Worm (Caenorhabditis elegans) whole organism, L2 larva: ENCODE measurements around the gene Y48B6A.10.

Experiments
- C34F6.9 ChIP-seq: fragments of 150-350 bp; optimal IDR thresholded peaks from 2 replicates; lab custom pipeline; 2014; ENCODE audit warnings: missing biosample characterization, missing genetic modification characterization
- R02D3.7 ChIP-seq: fragments of 150-350 bp; optimal IDR thresholded peaks from 2 replicates; lab custom pipeline; 2014; ENCODE audit warnings: missing biosample characterization, missing genetic modification characterization
- Y55F3AM.14 ChIP-seq: fragments of 200-800 bp; sonication (Bioruptor generic); optimal IDR thresholded peaks from 2 replicates; lab custom pipeline; 2018; ENCODE audit warnings: mild to moderate bottlenecking, missing genetic modification characterization, missing compliant biosample characterization
- ZK546.5 ChIP-seq: sonication (generic microtip); optimal IDR thresholded peaks from 2 replicates; lab custom pipeline; 2017; ENCODE audit warnings: missing biosample characterization, missing genetic modification characterization
- aly-2 ChIP-seq: fragments of 150-350 bp; optimal IDR thresholded peaks from 2 replicates; lab custom pipeline; 2014; ENCODE audit warnings: missing biosample characterization, missing genetic modification characterization
- ama-1 ChIP-seq: fragments of 150-350 bp; optimal IDR thresholded peaks from 2 replicates; lab custom pipeline; 2018; ENCODE audit warnings: inconsistent platforms
- blmp-1 ChIP-seq: sonication (generic microtip); optimal IDR thresholded peaks from 2 replicates; lab custom pipeline; 2017; ENCODE audit warnings: missing genetic modification characterization, mild to moderate bottlenecking, missing compliant biosample characterization, antibody characterized with exemption, moderate library complexity; ENCODE audit not compliant: insufficient read depth
- ceh-16 ChIP-seq: fragments of 150-350 bp; optimal IDR thresholded peaks from 2 replicates; lab custom pipeline; 2014; ENCODE audit warnings: missing biosample characterization, missing genetic modification characterization
- dmd-4 ChIP-seq: sonication (generic microtip); optimal IDR thresholded peaks from 2 replicates; lab custom pipeline; 2017; ENCODE audit warnings: missing biosample characterization, missing genetic modification characterization
- egl-27 ChIP-seq: sonication (generic microtip); optimal IDR thresholded peaks from 3 replicates; lab custom pipeline; 2017; ENCODE audit warnings: missing biosample characterization, missing genetic modification reagents, missing genetic modification characterization
- elt-1 ChIP-seq: fragments of 150-350 bp; optimal IDR thresholded peaks from 2 replicates; lab custom pipeline; 2014; ENCODE audit warnings: missing biosample characterization, missing genetic modification characterization
- elt-3 ChIP-seq: sonication (generic microtip); optimal IDR thresholded peaks from 2 replicates; lab custom pipeline; 2017; ENCODE audit warnings: missing biosample characterization, missing genetic modification characterization
- fos-1 ChIP-seq: fragments of 150-350 bp; optimal IDR thresholded peaks from 2 replicates; lab custom pipeline; 2014; ENCODE audit warnings: missing biosample characterization, missing genetic modification characterization
- gmeb-1 ChIP-seq: fragments of 150-350 bp; optimal IDR thresholded peaks from 2 replicates; lab custom pipeline; 2014; ENCODE audit warnings: missing biosample characterization, missing genetic modification characterization
- lin-39 ChIP-seq: fragments of 150-350 bp; optimal IDR thresholded peaks from 2 replicates; lab custom pipeline; 2014; ENCODE audit warnings: missing biosample characterization, missing genetic modification reagents, missing genetic modification characterization
- mab-5 ChIP-seq: fragments of 150-350 bp; optimal IDR thresholded peaks from 2 replicates; lab custom pipeline; 2014; ENCODE audit warnings: missing biosample characterization, missing genetic modification characterization
- mbf-1 ChIP-seq: sonication (generic microtip); optimal IDR thresholded peaks from 2 replicates; lab custom pipeline; 2017; ENCODE audit warnings: missing biosample characterization, missing genetic modification characterization
- nhr-10 ChIP-seq: sonication (generic microtip); optimal IDR thresholded peaks from 2 replicates; lab custom pipeline; 2017; ENCODE audit warnings: missing biosample characterization, missing genetic modification characterization
- nhr-11 ChIP-seq: fragments of 150-350 bp; optimal IDR thresholded peaks from 2 replicates; lab custom pipeline; 2014; ENCODE audit warnings: missing biosample characterization, missing genetic modification characterization
- nhr-12 ChIP-seq: fragments of 150-350 bp; optimal IDR thresholded peaks from 2 replicates; lab custom pipeline; 2014; ENCODE audit warnings: missing biosample characterization, missing genetic modification characterization
- nhr-21 ChIP-seq: fragments of 150-350 bp; optimal IDR thresholded peaks from 2 replicates; lab custom pipeline; 2014; ENCODE audit warnings: missing biosample characterization, missing genetic modification characterization
- nhr-23 ChIP-seq: fragments of 150-350 bp; optimal IDR thresholded peaks from 2 replicates; lab custom pipeline; 2014; ENCODE audit warnings: missing biosample characterization, missing genetic modification reagents, missing genetic modification characterization
- nhr-237 ChIP-seq: fragments of 150-350 bp; optimal IDR thresholded peaks from 2 replicates; lab custom pipeline; 2014; ENCODE audit warnings: missing biosample characterization, missing genetic modification characterization
- nhr-6 ChIP-seq: fragments of 150-350 bp; optimal IDR thresholded peaks from 2 replicates; lab custom pipeline; 2014; ENCODE audit warnings: missing biosample characterization, missing genetic modification characterization
- nhr-77 ChIP-seq: fragments of 150-350 bp; optimal IDR thresholded peaks from 2 replicates; lab custom pipeline; 2014; ENCODE audit warnings: missing biosample characterization, missing genetic modification characterization
- peb-1 ChIP-seq: fragments of 150-350 bp; optimal IDR thresholded peaks from 2 replicates; lab custom pipeline; 2014; ENCODE audit warnings: missing biosample characterization, missing genetic modification characterization
- skn-1 ChIP-seq: sonication (generic microtip); optimal IDR thresholded peaks from 2 replicates; lab custom pipeline; 2017; ENCODE audit warnings: missing biosample characterization, missing genetic modification characterization
- snpc-4 ChIP-seq: fragments of 150-350 bp; optimal IDR thresholded peaks from 2 replicates; lab custom pipeline; 2014; ENCODE audit warnings: missing biosample characterization, missing genetic modification characterization
- unc-55 ChIP-seq: fragments of 150-350 bp; sonication (generic microtip); optimal IDR thresholded peaks from 3 replicates; lab custom pipeline; 2014; ENCODE audit warnings: missing biosample characterization, missing genetic modification reagents, missing genetic modification characterization
- ztf-1 ChIP-seq: fragments of 200-800 bp; sonication (Bioruptor generic); conservative IDR thresholded peaks from 2 replicates; pipeline ENCODE4 v1.3.6; 2022; ENCODE audit warnings: missing genetic modification characterization, missing compliant biosample characterization
- ztf-11 ChIP-seq: sonication (generic microtip); optimal IDR thresholded peaks from 2 replicates; lab custom pipeline; 2017; ENCODE audit warnings: missing biosample characterization, missing genetic modification characterization
- ztf-4 ChIP-seq: fragments of 150-350 bp; optimal IDR thresholded peaks from 2 replicates; lab custom pipeline; 2014; ENCODE audit warnings: missing biosample characterization, missing genetic modification characterization

Y48B6A.10 gene

ce11 chrII:14226175-14226574 lies 12.0 kb downstream of the Y48B6A.10 start, which contains the start of gene Y48B6A.13:
Y48B6A.13 (minus strand) TSS chrII:14226275.
- TF ChIP-seq Y55F3AM.14 (GFP tag; lab: Kevin White, UChicago), result no peak
- TF ChIP-seq lin-39 (tag; lab: Kevin White, UChicago), result no peak
- TF ChIP-seq ztf-11 (tag; lab: Kevin White, UChicago), result no peak
- TF ChIP-seq fos-1 (tag; lab: Kevin White, UChicago), result no peak
- no peak for TF ChIP-seq ztf-1
- no peak for TF ChIP-seq snpc-4 (tag; lab: Kevin White, UChicago)
- TF ChIP-seq nhr-21, result no peak
- no peak for TF ChIP-seq mab-5 (tag; lab: Kevin White, UChicago)
- TF ChIP-seq elt-3 (tag; lab: Kevin White, UChicago), result no peak
- no peak for TF ChIP-seq egl-27
- TF ChIP-seq nhr-10 (tag; lab: Kevin White, UChicago), result no peak
- no peak for TF ChIP-seq gmeb-1 (tag; lab: Kevin White, UChicago)
- TF ChIP-seq nhr-237 (tag; lab: Kevin White, UChicago), result no peak
- TF ChIP-seq aly-2 (tag; lab: Kevin White, UChicago), result no peak
- no peak for TF ChIP-seq nhr-6 (tag; lab: Kevin White, UChicago)
- TF ChIP-seq R02D3.7 (tag; lab: Kevin White, UChicago), result no peak
- TF ChIP-seq blmp-1 (tag; lab: Kevin White, UChicago), result no peak

DNA sequence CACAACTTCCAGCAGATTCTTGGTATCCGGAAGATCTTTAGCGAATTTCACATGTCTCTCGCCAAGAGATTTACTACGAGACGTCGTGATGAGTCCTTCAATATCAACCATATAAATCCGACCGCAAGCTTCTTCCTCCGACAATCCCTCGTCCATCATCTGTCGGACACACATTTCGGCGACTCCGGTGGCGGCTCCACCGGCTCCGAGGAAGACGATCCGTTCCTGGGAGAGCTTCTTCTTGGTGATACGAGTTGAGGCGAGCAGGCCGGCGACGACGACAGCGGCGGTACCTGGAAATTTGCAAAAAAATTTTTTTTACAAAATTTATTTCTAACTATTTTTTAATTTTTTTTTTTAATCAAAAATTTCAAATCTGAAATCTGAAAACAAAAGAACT lies 15.9 kb downstream of the Y48B6A.10 start:
- TF ChIP-seq peb-1 (tag; lab: Kevin White, UChicago) (no peak), nhr-11 (tag; lab: Kevin White, UChicago) (no peak), nhr-21 (no peak), ZK546.5 (tag; lab: Kevin White, UChicago) (no peak), snpc-4 (tag; lab: Kevin White, UChicago) (no peak), fos-1 (tag; lab: Kevin White, UChicago) (no peak)

- no peak for TF ChIP-seq elt-1 (tag; lab: Kevin White, UChicago)
- no peak for TF ChIP-seq nhr-237 (tag; lab: Kevin White, UChicago)
- TF ChIP-seq dmd-4 (tag; lab: Kevin White, UChicago), result no peak
- no peak for TF ChIP-seq Y55F3AM.14 (GFP tag; lab: Kevin White, UChicago)
- no peak for TF ChIP-seq R02D3.7 (tag; lab: Kevin White, UChicago)
- no peak for TF ChIP-seq egl-27
- TF ChIP-seq nhr-23 (tag; lab: Kevin White, UChicago), result no peak
- no peak for TF ChIP-seq ztf-1
- TF ChIP-seq nhr-77 (tag; lab: Kevin White, UChicago), result no peak
- TF ChIP-seq ZK546.5 (tag; lab: Kevin White, UChicago), result no peak
- TF ChIP-seq ama-1 (lab: Kevin White, UChicago), result no peak
- TF ChIP-seq nhr-12 (tag; lab: Kevin White, UChicago), result no peak
- no peak for TF ChIP-seq mab-5 (tag; lab: Kevin White, UChicago)
- TF ChIP-seq ztf-4 (tag; lab: Kevin White, UChicago), result no peak
- no peak for TF ChIP-seq nhr-11 (tag; lab: Kevin White, UChicago)
- TF ChIP-seq gmeb-1 (tag; lab: Kevin White, UChicago), result no peak
- no peak for TF ChIP-seq blmp-1 (tag; lab: Kevin White, UChicago)
- no peak for TF ChIP-seq snpc-4 (tag; lab: Kevin White, UChicago)
- no peak for TF ChIP-seq fos-1 (tag; lab: Kevin White, UChicago)
- TF ChIP-seq ceh-16 (tag; lab: Kevin White, UChicago), result no peak
Observed at ce11 chrII:14230938-14231337, 16.7 kb downstream of the Y48B6A.10 start.

DNA sequence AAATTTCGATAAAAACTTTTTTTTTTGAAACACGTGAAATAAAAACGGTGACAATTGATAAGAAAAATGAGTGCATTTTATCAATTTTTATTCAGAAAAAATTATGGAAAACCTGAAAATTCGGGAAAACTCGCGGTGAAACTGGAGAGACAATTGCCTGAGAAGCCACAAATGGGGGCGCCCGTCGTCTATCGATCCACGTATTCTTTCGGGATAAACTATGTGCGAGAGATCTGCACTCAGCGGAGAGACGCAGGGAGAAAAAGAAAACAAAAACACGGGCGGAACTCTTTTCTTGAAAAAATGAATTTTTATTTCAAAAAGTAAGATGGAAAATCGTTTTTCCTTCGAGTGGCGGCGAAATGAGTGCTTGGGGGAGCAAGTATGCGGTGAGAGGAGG lies 19.7 kb downstream of the Y48B6A.10 start, which contains the start of gene men-1:
Gene men-1 (minus strand): TSS at position 242 of the 400 bp plus-strand sequence.
- TF ChIP-seq C34F6.9 (tag; lab: Kevin White, UChicago), result peak; percentile 19
- no peak for TF ChIP-seq nhr-77 (tag; lab: Kevin White, UChicago)

ce11 chrII:14234375-14235102 lies 20.3 kb downstream of the Y48B6A.10 start:
- no peak for TF ChIP-seq skn-1 (tag; lab: Kevin White, UChicago)
- peak; percentile 23 for TF ChIP-seq gmeb-1 (tag; lab: Kevin White, UChicago)
- peak; percentile 10 for TF ChIP-seq unc-55 (GFP tag; lab: Kevin White, UChicago)
- no peak for TF ChIP-seq dmd-4 (tag; lab: Kevin White, UChicago)
- no peak for TF ChIP-seq fos-1 (tag; lab: Kevin White, UChicago)
- TF ChIP-seq mbf-1 (tag; lab: Kevin White, UChicago), result no peak
